Worm (Caenorhabditis elegans): ENCODE data around the gene clec-130.

ce11 chrII:3595339-3595738 lies 22.0 kb downstream of the clec-130 start, which contains the start of gene Y49F6A.12:
- TF ChIP-seq zag-1 (tag; optimal IDR thresholded peaks at IDR 0.05) (no peak), ama-1 (optimal IDR thresholded peaks at IDR 0.05) (no peak)
